Fruit fly (Drosophila melanogaster): ENCODE data around the gene Pvf3.
A peak's percentile ranks its signal among the peaks of the same experiment; 100 is the strongest.

DNA sequence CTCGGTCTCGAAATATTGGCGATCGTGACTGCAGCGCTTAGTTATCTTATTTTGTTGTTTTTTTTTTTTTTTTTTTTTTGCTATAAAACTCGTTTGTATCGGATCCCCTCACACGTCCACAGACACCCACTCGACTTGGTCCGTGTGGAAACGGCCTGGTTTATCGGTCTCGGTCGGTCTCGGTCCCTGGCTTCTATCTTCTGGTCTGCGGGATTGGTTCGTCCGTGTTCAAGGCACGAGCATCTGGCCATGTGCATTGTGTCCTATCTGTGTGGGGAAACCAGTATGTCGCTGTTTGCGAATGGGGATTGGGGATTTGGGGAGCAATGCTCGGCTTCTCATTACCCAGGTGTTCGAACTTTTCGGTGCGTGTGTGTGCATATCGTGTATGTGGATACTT lies 32.2 kb upstream of the Pvf3 start, which contains the start of gene CG4496:
- peak; percentile 29 for TF ChIP-seq CG6276 (GFP tag; optimal IDR thresholded peaks at IDR 0.05)
- no peak for TF ChIP-seq Smox (GFP tag; optimal IDR thresholded peaks at IDR 0.05)
- TF ChIP-seq CG11762 (GFP tag; optimal IDR thresholded peaks at IDR 0.05; ENCODE audit: insufficient read depth), result no peak
- TF ChIP-seq CG3032 (tag; optimal IDR thresholded peaks at IDR 0.05), result no peak
- no peak for TF ChIP-seq Hr39 (GFP tag; optimal IDR thresholded peaks at IDR 0.05)
- TF ChIP-seq CG10631 (GFP tag; optimal IDR thresholded peaks at IDR 0.05), result peak; percentile 26
- TF ChIP-seq achi (GFP tag; optimal IDR thresholded peaks at IDR 0.05), result peak; percentile 44
- TF ChIP-seq CG9139 (GFP tag; optimal IDR thresholded peaks at IDR 0.05), result peak; percentile 57
- TF ChIP-seq CG6163 (GFP tag; IDR thresholded peaks at IDR 0.05), result peak; percentile 65; the same call in 2 of the 3 replicates
- 0 out of 2 replicates have a peak, but pooled peaks have one; percentile 12 for TF ChIP-seq CG11294 (GFP tag; IDR thresholded peaks at IDR 0.05)
- no peak for TF ChIP-seq Blimp-1 (GFP tag; optimal IDR thresholded peaks at IDR 0.05)
- TF ChIP-seq pdm3 (GFP tag; optimal IDR thresholded peaks at IDR 0.05), result peak; percentile 32
